Comparison of ENCODE assay signal across 5 worm cellular contexts in the genomic region with DNA sequence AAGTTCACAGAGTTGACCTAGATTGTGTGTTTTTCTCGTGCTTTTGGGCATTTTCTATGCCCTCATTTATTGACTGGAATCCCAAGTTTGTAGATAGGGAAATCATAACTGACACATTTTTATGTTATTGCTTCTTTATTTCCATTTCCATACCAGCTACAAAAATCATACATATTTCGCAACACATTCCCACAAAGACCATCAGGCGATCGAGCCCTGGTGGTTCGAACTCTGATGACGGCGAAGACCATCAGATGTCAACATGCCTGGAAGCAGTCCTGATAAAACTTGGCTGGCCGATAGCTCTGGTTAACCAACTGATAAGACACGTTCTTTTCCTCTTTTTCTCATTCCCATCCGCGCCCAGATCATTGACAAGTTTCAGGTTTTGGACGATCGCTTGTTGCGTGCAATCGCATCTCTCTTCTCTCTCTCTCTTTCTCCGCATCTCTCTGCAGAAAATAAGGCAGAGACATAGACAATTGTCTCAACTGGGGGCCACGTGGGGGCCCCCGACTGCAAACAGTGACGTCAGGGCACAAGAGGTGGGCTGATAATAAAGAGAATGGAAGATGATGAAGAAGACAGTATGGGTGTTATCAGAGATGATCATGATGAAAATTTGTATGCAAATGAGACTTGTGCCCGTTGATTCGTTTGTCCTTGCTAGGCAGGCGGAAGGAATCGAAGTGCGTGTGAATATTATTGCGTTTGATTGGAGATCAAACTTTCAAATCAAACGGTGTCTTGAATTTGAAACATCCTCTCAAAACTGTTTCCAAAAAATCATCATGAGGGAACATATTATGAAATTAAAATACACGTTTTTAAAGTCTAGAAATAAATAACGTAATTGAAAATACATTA.
TF ChIP-seq lines count a peak whose summit lies in the region.

No protein-coding gene starts in this region.

TF ChIP-seq in whole organism, L1 larva, 84 proteins besides CTCF, POLR2A, EP300 and RAD21 (continued from another document and continues in another):
- TF ChIP-seq elt-2 (tag; optimal IDR thresholded peaks at IDR 0.05; lab: Kevin White, UChicago) = peak; percentile 100
- TF ChIP-seq xbp-1 (tag; optimal IDR thresholded peaks at IDR 0.05; lab: Kevin White, UChicago) = peak; percentile 77
- TF ChIP-seq ceh-90 (tag; optimal IDR thresholded peaks at IDR 0.05; lab: Kevin White, UChicago) = no peak
- peak; percentile 32 to 42 for TF ChIP-seq efl-1 (optimal IDR thresholded peaks at IDR 0.05; lab: Kevin White, UChicago)
- TF ChIP-seq efl-1 (GFP tag; optimal IDR thresholded peaks at IDR 0.05 in 1 of 2; lab: Kevin White, UChicago) = peak; percentile 1 to 93
- no peak for TF ChIP-seq unc-86 (tag; optimal IDR thresholded peaks at IDR 0.05; lab: Kevin White, UChicago)
- no peak for TF ChIP-seq ceh-63 (GFP tag; optimal IDR thresholded peaks at IDR 0.05; lab: Kevin White, UChicago)
- TF ChIP-seq fos-1 (tag; optimal IDR thresholded peaks at IDR 0.05; lab: Kevin White, UChicago) = peak; percentile 63
- no peak for TF ChIP-seq C04F5.9 (tag; optimal IDR thresholded peaks at IDR 0.05; lab: Kevin White, UChicago)
- no peak for TF ChIP-seq vab-15 (tag; optimal IDR thresholded peaks at IDR 0.05; lab: Kevin White, UChicago)
- TF ChIP-seq dsc-1 (tag; optimal IDR thresholded peaks at IDR 0.05; lab: Kevin White, UChicago) = no peak
- TF ChIP-seq nhr-237 (tag; optimal IDR thresholded peaks at IDR 0.05; lab: Kevin White, UChicago) = peak; percentile 4
- TF ChIP-seq lsy-2 (tag; optimal IDR thresholded peaks at IDR 0.05; lab: Kevin White, UChicago) = peak; percentile 69 to 80
- TF ChIP-seq lin-39 (tag; optimal IDR thresholded peaks at IDR 0.05; lab: Kevin White, UChicago) = peak; percentile 70
- TF ChIP-seq fkh-4 (tag; optimal IDR thresholded peaks at IDR 0.05; lab: Kevin White, UChicago; ENCODE audit: borderline replicate concordance) = no peak
- no peak for TF ChIP-seq fkh-10 (GFP tag; optimal IDR thresholded peaks at IDR 0.05; lab: Kevin White, UChicago)
- TF ChIP-seq nhr-47 (tag; optimal IDR thresholded peaks at IDR 0.05; lab: Kevin White, UChicago) = peak; percentile 82
- no peak for TF ChIP-seq unc-30 (tag; optimal IDR thresholded peaks at IDR 0.05; lab: Kevin White, UChicago)
- TF ChIP-seq nhr-76 (tag; optimal IDR thresholded peaks at IDR 0.05; lab: Kevin White, UChicago) = no peak
- TF ChIP-seq nhr-90 (tag; optimal IDR thresholded peaks at IDR 0.05; lab: Kevin White, UChicago; ENCODE audit: poor library complexity) = peak; percentile 95
- peak; percentile 98 for TF ChIP-seq nhr-71 (tag; optimal IDR thresholded peaks at IDR 0.05; lab: Kevin White, UChicago)
- TF ChIP-seq ztf-4 (tag; optimal IDR thresholded peaks at IDR 0.05; lab: Kevin White, UChicago) = peak; percentile 86
- no peak for TF ChIP-seq lin-15B (tag; optimal IDR thresholded peaks at IDR 0.05; lab: Kevin White, UChicago)
- no peak for TF ChIP-seq ets-5 (GFP tag; IDR thresholded peaks at IDR 0.05; lab: Robert Waterston, UW)

TF ChIP-seq in whole organism, L2 larva, 48 proteins besides CTCF, POLR2A, EP300 and RAD21 (continued from another document):
- TF ChIP-seq snpc-4 (tag; optimal IDR thresholded peaks at IDR 0.05; lab: Kevin White, UChicago) = no peak
- peak; percentile 93 for TF ChIP-seq egl-27 (tag; optimal IDR thresholded peaks at IDR 0.05; lab: Kevin White, UChicago)
- no peak for TF ChIP-seq lin-39 (tag; optimal IDR thresholded peaks at IDR 0.05; lab: Kevin White, UChicago)
- TF ChIP-seq nhr-6 (tag; optimal IDR thresholded peaks at IDR 0.05; lab: Kevin White, UChicago) = peak; percentile 29
- TF ChIP-seq C34F6.9 (tag; optimal IDR thresholded peaks at IDR 0.05; lab: Kevin White, UChicago) = peak; percentile 66
- no peak for TF ChIP-seq ceh-16 (tag; optimal IDR thresholded peaks at IDR 0.05; lab: Kevin White, UChicago)
- TF ChIP-seq nhr-12 (tag; optimal IDR thresholded peaks at IDR 0.05; lab: Kevin White, UChicago) = no peak
- TF ChIP-seq ztf-4 (tag; optimal IDR thresholded peaks at IDR 0.05; lab: Kevin White, UChicago) = peak; percentile 88
- TF ChIP-seq lin-11 (tag; optimal IDR thresholded peaks at IDR 0.05; lab: Kevin White, UChicago) = no peak
- TF ChIP-seq crh-2 (tag; optimal IDR thresholded peaks at IDR 0.05; lab: Kevin White, UChicago) = peak; percentile 97
- TF ChIP-seq elt-1 (tag; optimal IDR thresholded peaks at IDR 0.05; lab: Kevin White, UChicago) = no peak
- no peak for TF ChIP-seq elt-3 (tag; optimal IDR thresholded peaks at IDR 0.05; lab: Kevin White, UChicago)
- no peak for TF ChIP-seq ztf-1 (GFP tag; conservative IDR thresholded peaks at IDR 0.05; lab: Robert Waterston, UW)
- peak; percentile 23 to 79 for TF ChIP-seq lsy-2 (tag; optimal IDR thresholded peaks at IDR 0.05; lab: Kevin White, UChicago)
- peak; percentile 74 for TF ChIP-seq lin-13 (GFP tag; optimal IDR thresholded peaks at IDR 0.05; lab: Kevin White, UChicago)
- TF ChIP-seq skn-1 (tag; optimal IDR thresholded peaks at IDR 0.05; lab: Kevin White, UChicago) = peak; percentile 49
- no peak for TF ChIP-seq R02D3.7 (tag; optimal IDR thresholded peaks at IDR 0.05; lab: Kevin White, UChicago)
- TF ChIP-seq dmd-4 (tag; optimal IDR thresholded peaks at IDR 0.05; lab: Kevin White, UChicago) = no peak
TF ChIP-seq in whole organism, L2 larva: peak in this region for 23.

TF ChIP-seq in whole organism, L3 larva, 47 proteins besides CTCF, POLR2A, EP300 and RAD21 (continued from another document):
- TF ChIP-seq ama-1 (optimal IDR thresholded peaks at IDR 0.05; lab: Kevin White, UChicago) (no peak), lin-15B (tag; optimal IDR thresholded peaks at IDR 0.05; lab: Kevin White, UChicago) (peak; percentile 12), hmg-11 (tag; optimal IDR thresholded peaks at IDR 0.05; lab: Kevin White, UChicago) (peak; percentile 1), lin-39 (tag; optimal IDR thresholded peaks at IDR 0.05; lab: Kevin White, UChicago) (peak; percentile 13), fkh-10 (GFP tag; optimal IDR thresholded peaks at IDR 0.05; lab: Kevin White, UChicago) (no peak), ztf-4 (tag; optimal IDR thresholded peaks at IDR 0.05; lab: Kevin White, UChicago) (no peak), egl-5 (tag; optimal IDR thresholded peaks at IDR 0.05; lab: Kevin White, UChicago) (peak; percentile 27), unc-39 (tag; optimal IDR thresholded peaks at IDR 0.05; lab: Kevin White, UChicago) (no peak), ZK546.5 (tag; optimal IDR thresholded peaks at IDR 0.05; lab: Kevin White, UChicago) (no peak), nhr-11 (tag; optimal IDR thresholded peaks at IDR 0.05; lab: Kevin White, UChicago) (no peak), egl-27 (tag; optimal IDR thresholded peaks at IDR 0.05; lab: Kevin White, UChicago) (peak; percentile 89), tbx-2 (tag; optimal IDR thresholded peaks at IDR 0.05; lab: Kevin White, UChicago) (peak; percentile 60), ceh-82 (tag; optimal IDR thresholded peaks at IDR 0.05; lab: Kevin White, UChicago) (no peak), mdl-1 (tag; optimal IDR thresholded peaks at IDR 0.05; lab: Kevin White, UChicago) (peak; percentile 99), nhr-76 (tag; optimal IDR thresholded peaks at IDR 0.05; lab: Kevin White, UChicago) (peak; percentile 64)
TF ChIP-seq in whole organism, L3 larva: peak in this region for 26.

TF ChIP-seq in whole organism, L4 larva, 104 proteins besides CTCF, POLR2A, EP300 and RAD21 (continued from another document and continues in another):
- TF ChIP-seq Y5F2A.4 (GFP tag; optimal IDR thresholded peaks at IDR 0.05; lab: Kevin White, UChicago) (no peak), nhr-11 (tag; optimal IDR thresholded peaks at IDR 0.05; lab: Kevin White, UChicago) (peak; percentile 84), hmg-1.1 (GFP tag; IDR thresholded peaks at IDR 0.05; lab: Robert Waterston, UW) (peak; percentile 34; the same call in 1 of the 2 replicates), dpl-1 (GFP tag; optimal IDR thresholded peaks at IDR 0.05; lab: Kevin White, UChicago) (peak; percentile 46), snpc-1.2 (GFP tag; IDR thresholded peaks at IDR 0.05; lab: Robert Waterston, UW) (no peak), unc-62 (GFP tag; optimal IDR thresholded peaks at IDR 0.05 in 1 of 2; lab: Kevin White, UChicago) (peak; percentile 60 to 100), unc-62 (tag; optimal IDR thresholded peaks at IDR 0.05; lab: Kevin White, UChicago) (no peak), hlh-30 (tag; optimal IDR thresholded peaks at IDR 0.05; lab: Kevin White, UChicago; ENCODE audit: insufficient read depth) (peak; percentile 88), F44E2.7 (GFP tag; IDR thresholded peaks at IDR 0.05; lab: Robert Waterston, UW) (no peak), php-3 (GFP tag; IDR thresholded peaks at IDR 0.05; lab: Robert Waterston, UW) (peak; percentile 86), F49E8.2 (tag; optimal IDR thresholded peaks at IDR 0.05; lab: Kevin White, UChicago; ENCODE audit: borderline replicate concordance) (no peak), unc-39 (tag; optimal IDR thresholded peaks at IDR 0.05; lab: Kevin White, UChicago) (no peak), madf-9 (GFP tag; conservative IDR thresholded peaks at IDR 0.05; lab: Robert Waterston, UW) (peak; percentile 74), mes-2 (tag; optimal IDR thresholded peaks at IDR 0.05; lab: Kevin White, UChicago; ENCODE audit: poor library complexity, severe bottlenecking) (peak; percentile 55), lin-29 (GFP tag; IDR thresholded peaks at IDR 0.05; lab: Robert Waterston, UW) (peak; percentile 42; the same call in 1 of the 2 replicates), lir-3 (tag; optimal IDR thresholded peaks at IDR 0.05; lab: Kevin White, UChicago) (no peak), lin-13 (GFP tag; optimal IDR thresholded peaks at IDR 0.05; lab: Kevin White, UChicago) (peak; percentile 73), spr-3 (GFP tag; optimal IDR thresholded peaks at IDR 0.05; lab: Kevin White, UChicago) (peak; percentile 34), nhr-41 (GFP tag; IDR thresholded peaks at IDR 0.05; lab: Robert Waterston, UW) (peak; percentile 88), nhr-102 (tag; optimal IDR thresholded peaks at IDR 0.05; lab: Kevin White, UChicago) (peak; percentile 98), zfp-2 (tag; optimal IDR thresholded peaks at IDR 0.05; lab: Kevin White, UChicago) (no peak), ctbp-1 (GFP tag; IDR thresholded peaks at IDR 0.05; lab: Robert Waterston, UW) (peak; percentile 60; the same call in 1 of the 2 replicates), dve-1 (tag; optimal IDR thresholded peaks at IDR 0.05; lab: Kevin White, UChicago; ENCODE audit: insufficient read depth) (peak; percentile 99), lsy-2 (tag; optimal IDR thresholded peaks at IDR 0.05; lab: Kevin White, UChicago) (peak; percentile 48 to 77), mxl-2 (GFP tag; conservative IDR thresholded peaks at IDR 0.05; lab: Robert Waterston, UW) (0 out of 2 replicates have a peak, but pooled peaks have one; percentile 76), mxl-3 (GFP tag; optimal IDR thresholded peaks at IDR 0.05; lab: Kevin White, UChicago) (peak; percentile 99), dmd-8 (GFP tag; IDR thresholded peaks at IDR 0.05; lab: Robert Waterston, UW) (no peak), spr-1 (tag; optimal IDR thresholded peaks at IDR 0.05; lab: Kevin White, UChicago) (peak; percentile 68), rbr-2 (tag; optimal IDR thresholded peaks at IDR 0.05; lab: Kevin White, UChicago) (peak; percentile 63), dmd-9 (GFP tag; IDR thresholded peaks at IDR 0.05; lab: Robert Waterston, UW) (no peak), jun-1 (tag; optimal IDR thresholded peaks at IDR 0.05; lab: Kevin White, UChicago) (peak; percentile 66), duxl-1 (tag; optimal IDR thresholded peaks at IDR 0.05; lab: Kevin White, UChicago; ENCODE audit: poor library complexity) (peak; percentile 27), mep-1 (tag; optimal IDR thresholded peaks at IDR 0.05; lab: Kevin White, UChicago) (peak; percentile 91), hif-1 (tag; optimal IDR thresholded peaks at IDR 0.05; lab: Kevin White, UChicago) (peak; percentile 15 to 87)

TF ChIP-seq in whole organism, young adult, 124 proteins besides CTCF, POLR2A, EP300 and RAD21 (continued from another document and continues in another):
- peak; percentile 95 for TF ChIP-seq cebp-1 (GFP tag; IDR thresholded peaks at IDR 0.05; lab: Robert Waterston, UW)
- peak; percentile 98 for TF ChIP-seq cebp-1 (tag; optimal IDR thresholded peaks at IDR 0.05; lab: Kevin White, UChicago)
- TF ChIP-seq ceh-100 (GFP tag; IDR thresholded peaks at IDR 0.05; lab: Robert Waterston, UW) = no peak
- peak; percentile 90 for TF ChIP-seq ztf-26 (tag; optimal IDR thresholded peaks at IDR 0.05; lab: Kevin White, UChicago)
- TF ChIP-seq T07F8.4 (tag; optimal IDR thresholded peaks at IDR 0.05; lab: Kevin White, UChicago) = no peak
- peak; percentile 65; the same call in 1 of the 2 replicates for TF ChIP-seq C06A6.2 (GFP tag; conservative IDR thresholded peaks at IDR 0.05; lab: Robert Waterston, UW)
- peak; percentile 3 for TF ChIP-seq pha-4 (tag; optimal IDR thresholded peaks at IDR 0.05; lab: Kevin White, UChicago)
- TF ChIP-seq nfya-1 (tag; optimal IDR thresholded peaks at IDR 0.05; lab: Kevin White, UChicago; ENCODE audit: borderline replicate concordance, insufficient read depth) = no peak
- no peak for TF ChIP-seq ztf-28 (GFP tag; IDR thresholded peaks at IDR 0.05; lab: Robert Waterston, UW)
- no peak for TF ChIP-seq T26A5.8 (tag; optimal IDR thresholded peaks at IDR 0.05; lab: Kevin White, UChicago)
- no peak for TF ChIP-seq hsf-1 (GFP tag; IDR thresholded peaks at IDR 0.05; lab: Robert Waterston, UW)
- no peak for TF ChIP-seq hrde-1 (tag; optimal IDR thresholded peaks at IDR 0.05; lab: Kevin White, UChicago; ENCODE audit: borderline replicate concordance)
- no peak for TF ChIP-seq tbx-9 (tag; optimal IDR thresholded peaks at IDR 0.05; lab: Kevin White, UChicago; ENCODE audit: borderline replicate concordance)
- TF ChIP-seq snpc-1.3 (tag; optimal IDR thresholded peaks at IDR 0.05; lab: Kevin White, UChicago; ENCODE audit: insufficient read depth) = no peak
- no peak for TF ChIP-seq snpc-4 (GFP tag; optimal IDR thresholded peaks at IDR 0.05; lab: Kevin White, UChicago)
- peak in 2 of 4 experiments; percentile 44 to 51 for TF ChIP-seq snpc-4 (tag; optimal IDR thresholded peaks at IDR 0.05; lab: Kevin White, UChicago)
- TF ChIP-seq lin-40 (tag; optimal IDR thresholded peaks at IDR 0.05; lab: Kevin White, UChicago) = peak; percentile 88
- TF ChIP-seq unc-62 (GFP tag; optimal IDR thresholded peaks at IDR 0.05; lab: Kevin White, UChicago) = peak; percentile 77
- no peak for TF ChIP-seq aptf-3 (GFP tag; IDR thresholded peaks at IDR 0.05; lab: Robert Waterston, UW)
- no peak for TF ChIP-seq bed-1 (GFP tag; IDR thresholded peaks at IDR 0.05; lab: Robert Waterston, UW)
- TF ChIP-seq K12H6.12 (tag; optimal IDR thresholded peaks at IDR 0.05; lab: Kevin White, UChicago) = peak; percentile 74
- TF ChIP-seq ceh-79 (tag; optimal IDR thresholded peaks at IDR 0.05; lab: Kevin White, UChicago) = no peak
- TF ChIP-seq ccch-3 (GFP tag; optimal IDR thresholded peaks at IDR 0.05; lab: Kevin White, UChicago) = no peak
- TF ChIP-seq dpff-1 (tag; optimal IDR thresholded peaks at IDR 0.05; lab: Kevin White, UChicago) = no peak
- no peak for TF ChIP-seq ceh-27 (GFP tag; optimal IDR thresholded peaks at IDR 0.05; lab: Kevin White, UChicago)
- no peak for TF ChIP-seq bed-2 (GFP tag; IDR thresholded peaks at IDR 0.05; lab: Robert Waterston, UW)
- TF ChIP-seq mcd-1 (GFP tag; IDR thresholded peaks at IDR 0.05; lab: Robert Waterston, UW) = peak; percentile 61
- TF ChIP-seq hmg-20 (GFP tag; IDR thresholded peaks at IDR 0.05; lab: Robert Waterston, UW) = no peak
- TF ChIP-seq atf-7 (tag; optimal IDR thresholded peaks at IDR 0.05; lab: Kevin White, UChicago) = peak; percentile 100
- TF ChIP-seq madf-6 (GFP tag; IDR thresholded peaks at IDR 0.05; lab: Robert Waterston, UW) = no peak
- no peak for TF ChIP-seq ekl-4 (GFP tag; IDR thresholded peaks at IDR 0.05; lab: Robert Waterston, UW)
- TF ChIP-seq gei-17 (GFP tag; optimal IDR thresholded peaks at IDR 0.05; lab: Kevin White, UChicago) = peak; percentile 70
- no peak for TF ChIP-seq akir-1 (GFP tag; optimal IDR thresholded peaks at IDR 0.05; lab: Kevin White, UChicago)
- TF ChIP-seq lin-26 (GFP tag; IDR thresholded peaks at IDR 0.05; lab: Robert Waterston, UW) = 0 out of 2 replicates have a peak, but pooled peaks have one; percentile 49
- TF ChIP-seq attf-3 (GFP tag; conservative IDR thresholded peaks at IDR 0.05; lab: Robert Waterston, UW) = no peak
- peak; percentile 8 for TF ChIP-seq athp-1 (tag; optimal IDR thresholded peaks at IDR 0.05; lab: Kevin White, UChicago)
- no peak for TF ChIP-seq him-1 (tag; optimal IDR thresholded peaks at IDR 0.05; lab: Kevin White, UChicago)
- TF ChIP-seq sea-2 (GFP tag; IDR thresholded peaks at IDR 0.05; lab: Robert Waterston, UW) = no peak
- TF ChIP-seq ceh-58 (GFP tag; IDR thresholded peaks at IDR 0.05; lab: Robert Waterston, UW) = no peak
- no peak for TF ChIP-seq mel-28 (tag; optimal IDR thresholded peaks at IDR 0.05; lab: Kevin White, UChicago; ENCODE audit: borderline replicate concordance)
